Worm (Caenorhabditis elegans) whole organism, mixed stage, embryonic: ENCODE results near the gene R07B1.6.

Experiments
- M03D4.4 ChIP-seq: sonication (generic microtip); optimal IDR thresholded peaks from 2 replicates; lab custom pipeline; 2017; ENCODE audit warnings: mild to moderate bottlenecking, missing genetic modification characterization, missing compliant biosample characterization
- blmp-1 ChIP-seq: fragments of 150-350 bp; optimal IDR thresholded peaks from 2 replicates; lab custom pipeline; 2014; ENCODE audit warnings: missing biosample characterization, missing genetic modification characterization
- ceh-43 ChIP-seq: fragments of 200-800 bp; sonication (Bioruptor generic); optimal IDR thresholded peaks from 2 replicates; lab custom pipeline; 2018; ENCODE audit warnings: mild to moderate bottlenecking, missing genetic modification characterization, moderate library complexity, missing compliant biosample characterization
- ceh-83 ChIP-seq: fragments of 200-800 bp; sonication (Bioruptor generic); optimal IDR thresholded peaks from 2 replicates; lab custom pipeline; 2018; ENCODE audit warnings: mild to moderate bottlenecking, missing genetic modification characterization, missing compliant biosample characterization
- ces-1 ChIP-seq: fragments of 150-350 bp; optimal IDR thresholded peaks from 2 replicates; lab custom pipeline; 2014; ENCODE audit warnings: missing biosample characterization, missing genetic modification reagents, missing genetic modification characterization
- cnd-1 ChIP-seq: fragments of 200-800 bp; sonication (Bioruptor generic); optimal IDR thresholded peaks from 2 replicates; lab custom pipeline; 2018; ENCODE audit warnings: mild to moderate bottlenecking, missing genetic modification characterization, missing compliant biosample characterization
- drap-1 ChIP-seq: fragments of 200-800 bp; sonication (Bioruptor generic); optimal IDR thresholded peaks from 3 replicates; lab custom pipeline; 2018; ENCODE audit warnings: mild to moderate bottlenecking, missing genetic modification characterization, missing compliant biosample characterization
- elt-3 ChIP-seq: fragments of 150-350 bp; optimal IDR thresholded peaks from 2 replicates; lab custom pipeline; 2014; ENCODE audit warnings: missing biosample characterization, missing genetic modification characterization
- ham-2 ChIP-seq: fragments of 200-800 bp; sonication (Bioruptor generic); optimal IDR thresholded peaks from 2 replicates; lab custom pipeline; 2018; ENCODE audit warnings: mild to moderate bottlenecking, missing genetic modification characterization, missing compliant biosample characterization
- hlh-1 ChIP-seq: fragments of 150-350 bp; optimal IDR thresholded peaks from 2 replicates; lab custom pipeline; 2014; ENCODE audit warnings: missing biosample characterization, missing genetic modification reagents, missing genetic modification characterization
- lin-13 ChIP-seq: fragments of 150-350 bp; optimal IDR thresholded peaks from 2 replicates; lab custom pipeline; 2014; ENCODE audit warnings: missing biosample characterization, missing genetic modification characterization
- lin-32 ChIP-seq: fragments of 200-800 bp; sonication (Bioruptor generic); optimal IDR thresholded peaks from 2 replicates; lab custom pipeline; 2018; ENCODE audit warnings: mild to moderate bottlenecking, missing genetic modification characterization, missing compliant biosample characterization
- lsy-2 ChIP-seq: fragments of 150-350 bp; optimal IDR thresholded peaks from 2 replicates; lab custom pipeline; 2014; ENCODE audit warnings: missing biosample characterization, missing genetic modification characterization
- mep-1 ChIP-seq: fragments of 150-350 bp; optimal IDR thresholded peaks from 2 replicates; lab custom pipeline; 2017; ENCODE audit warnings: missing biosample characterization, missing genetic modification reagents, missing genetic modification characterization, inconsistent platforms
- mls-2 ChIP-seq: sonication (generic microtip); optimal IDR thresholded peaks from 2 replicates; lab custom pipeline; 2016; ENCODE audit warnings: mild to moderate bottlenecking, missing genetic modification characterization, moderate library complexity, missing compliant biosample characterization
- nhr-12 ChIP-seq: fragments of 150-350 bp; optimal IDR thresholded peaks from 2 replicates; lab custom pipeline; 2014; ENCODE audit warnings: missing biosample characterization, missing genetic modification characterization
- nhr-2 ChIP-seq: fragments of 150-350 bp; optimal IDR thresholded peaks from 2 replicates; lab custom pipeline; 2014; ENCODE audit warnings: missing biosample characterization, missing genetic modification characterization
- nhr-237 ChIP-seq: fragments of 150-350 bp; optimal IDR thresholded peaks from 2 replicates; lab custom pipeline; 2014; ENCODE audit warnings: missing biosample characterization, missing genetic modification characterization
- nhr-28 ChIP-seq: fragments of 150-350 bp; optimal IDR thresholded peaks from 2 replicates; lab custom pipeline; 2014; ENCODE audit warnings: missing biosample characterization, missing genetic modification characterization
- nhr-76 ChIP-seq: sonication (generic microtip); optimal IDR thresholded peaks from 2 replicates; lab custom pipeline; 2017; ENCODE audit warnings: missing biosample characterization, missing genetic modification characterization
- pha-4 ChIP-seq: fragments of 150-350 bp; optimal IDR thresholded peaks from 2 replicates; lab custom pipeline; 2018; ENCODE audit warnings: missing biosample characterization, missing genetic modification reagents, missing genetic modification characterization
- sem-2 ChIP-seq: fragments of 200-800 bp; sonication (Bioruptor generic); optimal IDR thresholded peaks from 2 replicates; lab custom pipeline; 2018; ENCODE audit warnings: mild to moderate bottlenecking, missing genetic modification characterization, missing compliant biosample characterization
- sptf-1 ChIP-seq: sonication (generic microtip); optimal IDR thresholded peaks from 2 replicates; lab custom pipeline; 2017; ENCODE audit warnings: mild to moderate bottlenecking, missing genetic modification characterization, moderate library complexity, missing compliant biosample characterization
- tbx-8 ChIP-seq: fragments of 200-800 bp; sonication (Bioruptor generic); optimal IDR thresholded peaks from 2 replicates; lab custom pipeline; 2018; ENCODE audit warnings: mild to moderate bottlenecking, missing genetic modification characterization, moderate library complexity, missing compliant biosample characterization
- unc-120 ChIP-seq: sonication (generic microtip); optimal IDR thresholded peaks from 2 replicates; lab custom pipeline; 2017; ENCODE audit warnings: missing genetic modification characterization, missing compliant biosample characterization; ENCODE audit not compliant: poor library complexity, severe bottlenecking
- unc-39 ChIP-seq: fragments of 150-350 bp; optimal IDR thresholded peaks from 2 replicates; lab custom pipeline; 2014; ENCODE audit warnings: missing biosample characterization, missing genetic modification characterization
- unc-62 ChIP-seq: fragments of 150-350 bp; optimal IDR thresholded peaks from 2 replicates; lab custom pipeline; 2014; ENCODE audit warnings: missing biosample characterization, missing genetic modification reagents, missing genetic modification characterization
- zip-8 ChIP-seq: fragments of 150-350 bp; optimal IDR thresholded peaks from 2 replicates; lab custom pipeline; 2014; ENCODE audit warnings: missing biosample characterization, missing genetic modification characterization
- ztf-11 ChIP-seq: fragments of 150-350 bp; optimal IDR thresholded peaks from 2 replicates; lab custom pipeline; 2014; ENCODE audit warnings: missing biosample characterization, missing genetic modification characterization

R07B1.6 gene

DNA sequence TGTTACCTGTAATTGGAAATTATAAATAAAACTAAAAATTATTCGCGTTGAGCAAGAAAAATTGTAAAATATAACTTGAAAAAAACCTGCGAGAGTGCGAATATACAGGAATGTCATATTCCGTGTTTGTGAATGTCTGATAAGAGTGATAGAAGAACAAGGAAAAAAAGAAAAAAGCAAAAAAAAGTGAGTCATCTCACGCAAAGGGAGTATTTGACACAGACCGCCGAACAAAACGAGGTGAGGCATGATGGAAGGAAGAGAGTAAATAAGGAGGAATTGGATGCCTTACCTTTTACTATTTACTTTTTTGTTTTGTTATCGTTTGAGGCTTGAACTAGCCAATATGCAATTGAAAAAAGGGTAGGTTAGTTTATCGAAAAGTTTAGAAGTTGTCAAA, 25.9 kb downstream of the R07B1.6 start, which contains the start of gene F21G4.1:
Gene F21G4.1, minus strand, starts transcription at position 6 of the 400 bp plus-strand sequence.
- TF ChIP-seq cnd-1 (tag; lab: Kevin White, UChicago) = no peak
- TF ChIP-seq ztf-11 = no peak
- no peak for TF ChIP-seq ces-1 (GFP tag; lab: Kevin White, UChicago)
- TF ChIP-seq M03D4.4 (tag; lab: Kevin White, UChicago) = no peak
- TF ChIP-seq hlh-1 (tag; lab: Kevin White, UChicago) = no peak
- TF ChIP-seq pha-4 (tag; lab: Kevin White, UChicago) = no peak
- TF ChIP-seq lin-13 (tag; lab: Kevin White, UChicago) = no peak
- TF ChIP-seq lin-32 (GFP tag; lab: Kevin White, UChicago) = no peak
- TF ChIP-seq nhr-12 (tag; lab: Kevin White, UChicago) = no peak
- TF ChIP-seq blmp-1 (tag; lab: Kevin White, UChicago) = no peak
- TF ChIP-seq unc-39 (tag; lab: Kevin White, UChicago) = no peak
- no peak for TF ChIP-seq mls-2
- no peak for TF ChIP-seq lsy-2
- TF ChIP-seq elt-3 (tag; lab: Kevin White, UChicago) = no peak

DNA sequence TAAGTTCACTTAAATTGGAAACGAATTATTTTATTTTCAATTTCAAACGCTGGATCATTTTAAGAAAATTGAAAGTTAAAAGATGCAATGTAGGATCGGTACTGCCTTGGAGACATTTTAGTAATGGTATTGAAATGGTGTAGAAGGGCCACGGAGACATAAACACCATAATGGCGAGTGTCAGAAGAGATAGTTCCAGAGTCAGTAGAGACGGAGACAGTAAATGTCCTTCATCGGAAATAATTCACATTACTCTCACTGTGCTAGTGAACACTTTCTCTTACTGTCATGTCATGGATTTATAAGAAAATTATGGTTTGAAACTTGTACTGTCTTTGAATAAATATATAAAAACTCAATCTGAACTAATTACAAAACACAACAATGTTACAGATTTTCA, 26.6 kb downstream of the R07B1.6 start:
- TF ChIP-seq lin-13 (tag; lab: Kevin White, UChicago) (no peak), ceh-83 (GFP tag; lab: Kevin White, UChicago) (no peak), sem-2 (GFP tag; lab: Kevin White, UChicago) (no peak), unc-62 (GFP tag; lab: Kevin White, UChicago) (no peak), nhr-2 (tag; lab: Kevin White, UChicago) (no peak), blmp-1 (tag; lab: Kevin White, UChicago) (peak; percentile 76)

DNA sequence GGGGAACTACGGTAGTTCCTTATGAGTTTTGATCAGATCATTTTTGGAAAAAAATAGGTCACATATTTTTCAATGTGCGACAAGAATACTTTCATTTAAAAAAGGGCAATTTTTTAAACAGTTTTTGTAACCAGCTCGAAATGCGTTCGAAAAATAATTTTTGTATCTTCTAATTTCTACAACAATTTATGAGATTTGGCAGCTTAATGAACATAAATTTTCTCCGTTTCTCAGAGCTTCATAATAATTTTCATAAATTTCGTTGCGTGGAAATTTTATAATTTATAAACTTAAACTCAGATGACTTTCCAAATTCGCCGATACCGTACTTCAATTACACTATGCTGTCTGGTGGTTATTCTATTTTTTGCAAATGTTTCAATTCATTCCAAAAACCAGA, 28.4 kb downstream of the R07B1.6 start, which contains the start of gene F21G4.3:
Gene F21G4.3, plus strand, starts transcription at position 301 of the 400 bp plus-strand sequence.
- no peak for TF ChIP-seq ceh-83 (GFP tag; lab: Kevin White, UChicago)
- no peak for TF ChIP-seq sptf-1 (tag; lab: Kevin White, UChicago)
- no peak for TF ChIP-seq nhr-76
- no peak for TF ChIP-seq sem-2 (GFP tag; lab: Kevin White, UChicago)
- no peak for TF ChIP-seq nhr-28 (tag; lab: Kevin White, UChicago)
- no peak for TF ChIP-seq blmp-1 (tag; lab: Kevin White, UChicago)

DNA sequence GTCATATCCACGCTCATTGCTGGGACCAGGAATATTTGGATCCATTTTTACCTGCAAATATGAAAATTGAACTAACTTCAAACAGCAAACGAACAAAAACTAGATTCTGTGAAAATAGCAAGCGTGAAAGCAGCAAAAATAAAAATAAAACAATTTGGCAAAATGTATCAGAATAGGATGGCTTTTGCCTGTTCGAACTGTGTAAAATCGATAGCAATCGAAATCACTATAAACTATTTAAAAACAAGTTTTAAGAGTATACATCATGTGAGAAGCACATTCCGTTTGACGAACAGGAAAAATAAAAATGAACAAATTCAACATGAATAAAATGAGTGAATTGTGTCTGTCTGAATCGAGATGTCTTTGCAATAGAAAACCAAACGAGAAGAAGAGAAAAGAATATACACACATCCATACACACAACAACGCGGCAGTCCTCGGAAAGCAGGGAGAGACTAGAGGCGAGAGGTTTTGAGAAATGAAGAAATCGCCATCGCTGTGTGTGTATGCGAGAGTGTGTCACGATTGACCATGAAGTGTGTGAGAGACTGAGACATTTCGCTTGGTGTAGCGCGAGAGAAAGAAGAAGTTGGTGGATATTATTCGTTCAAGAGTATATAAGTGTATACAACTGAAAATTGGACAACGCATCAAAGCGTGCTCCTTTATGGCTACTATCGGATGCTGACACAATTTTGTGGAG, 33.1 kb downstream of the R07B1.6 start, which contains the start of gene phf-34:
Gene phf-34, minus strand, starts transcription at position 51 of the 706 bp plus-strand sequence.
- TF ChIP-seq hlh-1 (tag; lab: Kevin White, UChicago) = peak; percentile 35
- TF ChIP-seq sem-2 (GFP tag; lab: Kevin White, UChicago) = no peak
- TF ChIP-seq mls-2 = peak; percentile 22
- TF ChIP-seq blmp-1 (tag; lab: Kevin White, UChicago) = no peak
- TF ChIP-seq ces-1 (GFP tag; lab: Kevin White, UChicago) = peak; percentile 66
- no peak for TF ChIP-seq drap-1
- TF ChIP-seq ztf-11 = no peak
- peak; percentile 38 for TF ChIP-seq unc-120 (tag; lab: Kevin White, UChicago)
- TF ChIP-seq unc-39 (tag; lab: Kevin White, UChicago) = no peak
- TF ChIP-seq mep-1 (tag; lab: Kevin White, UChicago) = peak; percentile 22
- TF ChIP-seq cnd-1 (tag; lab: Kevin White, UChicago) = no peak
- TF ChIP-seq nhr-28 (tag; lab: Kevin White, UChicago) = no peak
- no peak for TF ChIP-seq nhr-2 (tag; lab: Kevin White, UChicago)
- peak; percentile 37 for TF ChIP-seq unc-62 (GFP tag; lab: Kevin White, UChicago)
- peak; percentile 28 for TF ChIP-seq sptf-1 (tag; lab: Kevin White, UChicago)
- TF ChIP-seq ceh-43 (GFP tag; lab: Kevin White, UChicago) = no peak
- peak; percentile 21 for TF ChIP-seq ham-2

DNA sequence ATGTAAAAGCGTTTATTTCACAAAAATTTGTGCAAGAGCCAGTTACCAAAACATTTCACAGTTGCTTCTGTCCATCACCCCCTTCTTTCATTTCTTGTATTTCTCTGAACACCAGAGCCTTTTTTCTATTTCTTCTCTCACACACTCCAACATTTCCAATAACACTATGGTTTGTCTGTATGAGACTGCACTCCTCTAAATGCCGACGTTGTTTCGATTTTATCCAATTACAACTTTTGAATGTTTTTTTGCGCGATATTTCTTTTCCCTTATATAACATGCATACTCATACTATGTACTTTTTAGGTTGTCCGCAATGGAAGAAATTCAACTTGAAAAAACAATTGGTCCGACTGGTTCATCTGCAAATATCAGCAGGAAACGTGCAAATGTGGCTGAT, 39.4 kb downstream of the R07B1.6 start, which contains the start of gene F21G4.5:
Gene F21G4.5, plus strand, starts transcription at position 301 of the 400 bp plus-strand sequence.
- TF ChIP-seq zip-8 (no peak), lin-32 (GFP tag; lab: Kevin White, UChicago) (no peak), nhr-2 (tag; lab: Kevin White, UChicago) (no peak), tbx-8 (GFP tag; lab: Kevin White, UChicago) (no peak), nhr-237 (tag; lab: Kevin White, UChicago) (no peak), sem-2 (GFP tag; lab: Kevin White, UChicago) (no peak), sptf-1 (tag; lab: Kevin White, UChicago) (no peak), ceh-43 (GFP tag; lab: Kevin White, UChicago) (no peak), ztf-11 (no peak), mep-1 (tag; lab: Kevin White, UChicago) (no peak)
- TF ChIP-seq, all 35 proteins: peak for 0
